Worm (Caenorhabditis elegans) whole organism, L2 larva: ENCODE data around the gene srz-90.

Source experiments
- C34F6.9 ChIP-seq: fragments of 150-350 bp; optimal IDR thresholded peaks from 2 replicates; lab custom pipeline; 2014; ENCODE audit warnings: missing biosample characterization, missing genetic modification characterization
- F13H6.1 ChIP-seq: sonication (generic microtip); optimal IDR thresholded peaks from 2 replicates; lab custom pipeline; 2016; ENCODE audit warnings: missing genetic modification characterization, missing compliant biosample characterization
- R02D3.7 ChIP-seq: fragments of 150-350 bp; optimal IDR thresholded peaks from 2 replicates; lab custom pipeline; 2014; ENCODE audit warnings: missing biosample characterization, missing genetic modification characterization
- Y55F3AM.14 ChIP-seq: fragments of 200-800 bp; sonication (Bioruptor generic); optimal IDR thresholded peaks from 2 replicates; lab custom pipeline; 2018; ENCODE audit warnings: mild to moderate bottlenecking, missing genetic modification characterization, missing compliant biosample characterization
- ZK546.5 ChIP-seq: sonication (generic microtip); optimal IDR thresholded peaks from 2 replicates; lab custom pipeline; 2017; ENCODE audit warnings: missing biosample characterization, missing genetic modification characterization
- alr-1 ChIP-seq: fragments of 150-350 bp; optimal IDR thresholded peaks from 2 replicates; lab custom pipeline; 2014; ENCODE audit warnings: missing biosample characterization, missing genetic modification characterization
- aly-2 ChIP-seq: fragments of 150-350 bp; optimal IDR thresholded peaks from 2 replicates; lab custom pipeline; 2014; ENCODE audit warnings: missing biosample characterization, missing genetic modification characterization
- ama-1 ChIP-seq: fragments of 150-350 bp; optimal IDR thresholded peaks from 2 replicates; lab custom pipeline; 2018; ENCODE audit warnings: inconsistent platforms
- blmp-1 ChIP-seq: sonication (generic microtip); optimal IDR thresholded peaks from 2 replicates; lab custom pipeline; 2017; ENCODE audit warnings: missing genetic modification characterization, mild to moderate bottlenecking, missing compliant biosample characterization, antibody characterized with exemption, moderate library complexity; ENCODE audit not compliant: insufficient read depth
- crh-2 ChIP-seq: sonication (generic microtip); optimal IDR thresholded peaks from 2 replicates; lab custom pipeline; 2017; ENCODE audit warnings: missing biosample characterization, missing genetic modification characterization
- dmd-4 ChIP-seq: sonication (generic microtip); optimal IDR thresholded peaks from 2 replicates; lab custom pipeline; 2017; ENCODE audit warnings: missing biosample characterization, missing genetic modification characterization
- egl-27 ChIP-seq: sonication (generic microtip); optimal IDR thresholded peaks from 3 replicates; lab custom pipeline; 2017; ENCODE audit warnings: missing biosample characterization, missing genetic modification reagents, missing genetic modification characterization
- elt-1 ChIP-seq: fragments of 150-350 bp; optimal IDR thresholded peaks from 2 replicates; lab custom pipeline; 2014; ENCODE audit warnings: missing biosample characterization, missing genetic modification characterization
- elt-3 ChIP-seq: sonication (generic microtip); optimal IDR thresholded peaks from 2 replicates; lab custom pipeline; 2017; ENCODE audit warnings: missing biosample characterization, missing genetic modification characterization
- fos-1 ChIP-seq: fragments of 150-350 bp; optimal IDR thresholded peaks from 2 replicates; lab custom pipeline; 2014; ENCODE audit warnings: missing biosample characterization, missing genetic modification characterization
- gmeb-1 ChIP-seq: fragments of 150-350 bp; optimal IDR thresholded peaks from 2 replicates; lab custom pipeline; 2014; ENCODE audit warnings: missing biosample characterization, missing genetic modification characterization
- lin-11 ChIP-seq: fragments of 150-350 bp; sonication (generic microtip); optimal IDR thresholded peaks from 2 replicates; lab custom pipeline; 2014; ENCODE audit warnings: missing biosample characterization, missing genetic modification characterization, inconsistent platforms, mixed read lengths
- lin-13 ChIP-seq: fragments of 150-350 bp; optimal IDR thresholded peaks from 2 replicates; lab custom pipeline; 2014; ENCODE audit warnings: missing biosample characterization, missing genetic modification reagents, missing genetic modification characterization
- lin-39 ChIP-seq: fragments of 150-350 bp; optimal IDR thresholded peaks from 2 replicates; lab custom pipeline; 2014; ENCODE audit warnings: missing biosample characterization, missing genetic modification reagents, missing genetic modification characterization
- mab-5 ChIP-seq: fragments of 150-350 bp; optimal IDR thresholded peaks from 2 replicates; lab custom pipeline; 2014; ENCODE audit warnings: missing biosample characterization, missing genetic modification characterization
- mbf-1 ChIP-seq: sonication (generic microtip); optimal IDR thresholded peaks from 2 replicates; lab custom pipeline; 2017; ENCODE audit warnings: missing biosample characterization, missing genetic modification characterization
- mdl-1 ChIP-seq, 2 experiments: fragments of 150-350 bp in 1 of 2; sonication (generic microtip) in 1 of 2; optimal IDR thresholded peaks; 2 replicates each; lab custom pipeline; 2017; ENCODE audit warnings: missing biosample characterization in 2 of 2, missing genetic modification characterization in 2 of 2
- nhr-11 ChIP-seq: fragments of 150-350 bp; optimal IDR thresholded peaks from 2 replicates; lab custom pipeline; 2014; ENCODE audit warnings: missing biosample characterization, missing genetic modification characterization
- nhr-12 ChIP-seq: fragments of 150-350 bp; optimal IDR thresholded peaks from 2 replicates; lab custom pipeline; 2014; ENCODE audit warnings: missing biosample characterization, missing genetic modification characterization
- nhr-129 ChIP-seq: fragments of 150-350 bp; optimal IDR thresholded peaks from 2 replicates; lab custom pipeline; 2014; ENCODE audit warnings: missing biosample characterization, missing genetic modification characterization
- nhr-237 ChIP-seq: fragments of 150-350 bp; optimal IDR thresholded peaks from 2 replicates; lab custom pipeline; 2014; ENCODE audit warnings: missing biosample characterization, missing genetic modification characterization
- nhr-25 ChIP-seq: fragments of 150-350 bp; sonication (generic microtip); optimal IDR thresholded peaks from 3 replicates; lab custom pipeline; 2014; ENCODE audit warnings: missing biosample characterization, missing genetic modification characterization
- nhr-6 ChIP-seq: fragments of 150-350 bp; optimal IDR thresholded peaks from 2 replicates; lab custom pipeline; 2014; ENCODE audit warnings: missing biosample characterization, missing genetic modification characterization
- peb-1 ChIP-seq: fragments of 150-350 bp; optimal IDR thresholded peaks from 2 replicates; lab custom pipeline; 2014; ENCODE audit warnings: missing biosample characterization, missing genetic modification characterization
- sem-4 ChIP-seq: fragments of 150-350 bp; optimal IDR thresholded peaks from 2 replicates; lab custom pipeline; 2014; ENCODE audit warnings: missing biosample characterization, missing genetic modification reagents, missing genetic modification characterization
- sma-9 ChIP-seq, 2 experiments: fragments of 150-350 bp in 1 of 2; sonication (generic microtip) in 1 of 2; optimal IDR thresholded peaks; 2 replicates each; lab custom pipeline; 2014 to 2016; ENCODE audit warnings: missing genetic modification characterization in 2 of 2, mild to moderate bottlenecking in 1 of 2, missing biosample characterization in 1 of 2, missing compliant biosample characterization in 1 of 2, missing genetic modification reagents in 1 of 2, moderate library complexity in 1 of 2
- snpc-4 ChIP-seq: fragments of 150-350 bp; optimal IDR thresholded peaks from 2 replicates; lab custom pipeline; 2014; ENCODE audit warnings: missing biosample characterization, missing genetic modification characterization
- unc-55 ChIP-seq: fragments of 150-350 bp; sonication (generic microtip); optimal IDR thresholded peaks from 3 replicates; lab custom pipeline; 2014; ENCODE audit warnings: missing biosample characterization, missing genetic modification reagents, missing genetic modification characterization
- unc-62 ChIP-seq: fragments of 150-350 bp; optimal IDR thresholded peaks from 2 replicates; lab custom pipeline; 2014; ENCODE audit warnings: missing biosample characterization, missing genetic modification reagents, missing genetic modification characterization
- ztf-1 ChIP-seq: fragments of 200-800 bp; sonication (Bioruptor generic); conservative IDR thresholded peaks from 2 replicates; pipeline ENCODE4 v1.3.6; 2022; ENCODE audit warnings: missing genetic modification characterization, missing compliant biosample characterization
- ztf-4 ChIP-seq: fragments of 150-350 bp; optimal IDR thresholded peaks from 2 replicates; lab custom pipeline; 2014; ENCODE audit warnings: missing biosample characterization, missing genetic modification characterization

The srz-90 gene

DNA sequence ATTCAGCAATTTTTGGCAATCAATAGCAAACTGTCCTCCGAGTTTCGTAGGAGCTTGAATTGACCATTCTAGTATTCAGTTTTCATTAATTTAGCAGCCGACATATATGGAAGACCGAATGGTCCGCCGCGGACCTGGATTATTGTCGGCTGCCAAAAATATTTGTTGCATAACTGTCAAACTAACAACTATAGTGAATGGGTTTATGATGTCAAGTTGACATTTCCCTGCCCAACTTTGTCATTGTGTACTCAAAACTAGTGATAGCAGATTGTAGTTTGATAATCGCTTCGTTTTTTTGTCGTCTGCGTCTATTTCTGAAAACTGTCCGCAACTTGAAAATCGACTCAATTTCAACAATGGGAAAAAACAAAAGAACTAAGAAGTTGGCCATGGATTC is 21.5 kb downstream of the srz-90 start, which contains the start of gene fbxa-176:
Gene fbxa-176 (plus strand): TSS at position 314 of the 400 bp plus-strand sequence.
- TF ChIP-seq aly-2 (no peak), fos-1 (tag; lab: Kevin White, UChicago) (peak; percentile 41)

- TF ChIP-seq lin-11 (tag; lab: Kevin White, UChicago) (no peak), egl-27 (no peak), mab-5 (tag; lab: Kevin White, UChicago) (no peak), ZK546.5 (tag; lab: Kevin White, UChicago) (no peak), aly-2 (no peak), R02D3.7 (tag; lab: Kevin White, UChicago) (no peak), mbf-1 (tag; lab: Kevin White, UChicago) (no peak), crh-2 (no peak), ztf-1 (GFP tag; lab: Robert Waterston, UW) (no peak), nhr-6 (no peak)
These were observed 23.6 kb downstream of the srz-90 start for ce11 chrV:17551396-17551795.

DNA sequence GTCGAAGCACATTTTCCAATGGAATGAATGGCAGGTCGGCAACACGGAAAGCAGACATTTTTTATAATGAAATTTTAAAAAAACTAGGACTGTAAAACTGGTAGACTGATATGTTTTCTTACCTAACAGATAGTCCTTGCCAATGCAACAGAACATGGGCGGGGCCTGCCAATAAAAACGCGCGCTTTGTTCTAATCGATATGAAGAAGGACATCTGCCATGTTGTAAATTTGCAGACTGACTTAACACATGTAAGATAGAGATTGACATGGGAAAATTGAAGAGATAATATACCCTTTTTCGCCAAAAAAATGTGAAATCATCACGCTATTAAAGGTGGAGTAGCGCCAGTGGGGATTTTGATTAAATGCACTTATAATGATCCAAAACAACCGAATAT is 24.9 kb downstream of the srz-90 start, which contains the start of gene C38D9.8:
Gene C38D9.8 (minus strand): TSS at position 101 of the 400 bp plus-strand sequence.
- TF ChIP-seq lin-39 (tag; lab: Kevin White, UChicago) = no peak
- no peak for TF ChIP-seq fos-1 (tag; lab: Kevin White, UChicago)
- no peak for TF ChIP-seq egl-27
- no peak for TF ChIP-seq nhr-6
- TF ChIP-seq unc-62 = no peak
- TF ChIP-seq mbf-1 (tag; lab: Kevin White, UChicago) = no peak
- TF ChIP-seq nhr-12 (tag; lab: Kevin White, UChicago) = no peak

DNA sequence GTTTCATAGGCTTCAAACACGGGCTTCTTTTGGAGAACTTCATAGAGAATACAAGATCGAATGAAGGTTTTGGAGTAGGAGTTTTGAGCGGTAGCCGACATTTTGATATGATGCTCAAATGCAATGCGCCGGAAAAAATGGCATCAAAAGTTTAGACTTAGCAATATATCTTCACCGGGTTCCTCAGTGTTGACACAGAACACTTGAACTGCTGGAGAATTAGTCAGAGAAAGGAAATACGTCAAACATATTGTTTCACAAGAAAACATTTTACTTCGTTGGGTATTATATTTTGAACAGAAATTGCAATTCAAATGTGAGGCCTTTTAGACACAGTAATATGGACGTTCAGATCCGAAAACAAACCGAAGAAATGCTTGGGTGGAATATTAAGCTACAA is 30.5 kb downstream of the srz-90 start, which contains the start of gene fbxa-174:
Gene fbxa-174 (minus strand): TSS at position 101 of the 400 bp plus-strand sequence.
- TF ChIP-seq sma-9 (GFP tag; optimal IDR thresholded peaks at IDR 0.05; lab: Kevin White, UChicago) = no peak
- TF ChIP-seq sma-9 (tag; optimal IDR thresholded peaks at IDR 0.05; lab: Kevin White, UChicago) = no peak
- TF ChIP-seq ztf-4 (tag; lab: Kevin White, UChicago) = no peak
- no peak for TF ChIP-seq unc-62
- TF ChIP-seq ztf-1 (GFP tag; lab: Robert Waterston, UW) = no peak
- no peak for TF ChIP-seq ama-1 (lab: Kevin White, UChicago)
- no peak for TF ChIP-seq alr-1 (tag; lab: Kevin White, UChicago)
- TF ChIP-seq nhr-11 (tag; lab: Kevin White, UChicago) = no peak
- TF ChIP-seq nhr-12 (tag; lab: Kevin White, UChicago) = no peak
- no peak for TF ChIP-seq F13H6.1 (tag; lab: Kevin White, UChicago)
- no peak for TF ChIP-seq lin-39 (tag; lab: Kevin White, UChicago)

DNA sequence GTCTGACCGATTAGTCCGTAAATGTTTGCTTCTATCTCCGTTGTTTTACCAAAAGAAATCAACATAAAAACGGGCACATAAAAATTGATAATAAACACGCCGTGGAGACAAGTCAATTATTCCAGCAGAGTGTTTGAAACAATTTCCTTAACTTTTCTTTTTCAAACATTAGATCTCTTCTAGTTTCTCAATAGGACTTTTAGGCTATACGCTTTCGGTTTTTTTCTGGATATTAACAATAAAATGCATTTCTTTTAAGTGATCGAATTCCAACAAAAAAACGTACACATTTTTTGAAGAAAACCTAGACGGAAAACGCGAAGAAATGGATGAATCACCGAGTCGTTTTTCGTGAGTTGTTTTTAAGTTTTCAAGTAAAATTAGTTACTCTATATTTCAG is 31.1 kb downstream of the srz-90 start, which contains the start of gene fbxa-172:
Gene fbxa-172 (plus strand): TSS at position 301 of the 400 bp plus-strand sequence.
- no peak for TF ChIP-seq lin-13
- TF ChIP-seq unc-62 = no peak
- TF ChIP-seq Y55F3AM.14 = no peak
- TF ChIP-seq elt-3 (tag; lab: Kevin White, UChicago) = no peak
- TF ChIP-seq alr-1 (tag; lab: Kevin White, UChicago) = no peak
- TF ChIP-seq nhr-11 (tag; lab: Kevin White, UChicago) = no peak
- no peak for TF ChIP-seq blmp-1 (tag; lab: Kevin White, UChicago)
- no peak for TF ChIP-seq snpc-4 (tag; lab: Kevin White, UChicago)
- TF ChIP-seq gmeb-1 = no peak
- no peak for TF ChIP-seq C34F6.9 (tag; lab: Kevin White, UChicago)
- no peak for TF ChIP-seq peb-1
- no peak for TF ChIP-seq F13H6.1 (tag; lab: Kevin White, UChicago)
- TF ChIP-seq nhr-129 = no peak
- no peak for TF ChIP-seq sem-4 (tag; lab: Kevin White, UChicago)
- TF ChIP-seq aly-2 = no peak
- TF ChIP-seq lin-39 (tag; lab: Kevin White, UChicago) = no peak
- TF ChIP-seq unc-55 (GFP tag; lab: Kevin White, UChicago) = no peak
- TF ChIP-seq nhr-25 (tag; lab: Kevin White, UChicago) = no peak

DNA sequence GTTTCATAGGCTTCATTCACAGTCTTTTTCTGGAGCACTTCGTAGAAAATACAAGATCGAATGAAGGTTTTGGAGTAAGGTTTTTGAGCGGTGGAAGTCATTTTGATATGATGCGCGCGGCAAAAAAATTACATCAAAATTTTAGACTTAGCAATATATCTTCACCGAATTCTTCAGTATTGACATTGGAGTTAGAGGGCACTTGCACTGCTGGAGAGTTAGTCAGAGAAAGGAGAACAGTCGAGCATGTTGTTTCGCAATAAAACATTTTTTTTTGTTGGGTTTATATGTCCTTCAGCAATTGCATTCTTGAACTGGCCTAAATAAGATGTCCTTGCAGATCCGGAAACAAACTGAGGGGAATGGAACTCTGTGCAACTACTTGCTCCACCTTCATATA is 38.1 kb downstream of the srz-90 start, which contains the start of gene fbxa-171:
Gene fbxa-171 (minus strand): TSS at position 101 of the 400 bp plus-strand sequence.
- TF ChIP-seq F13H6.1 (tag; lab: Kevin White, UChicago) (no peak), aly-2 (no peak), dmd-4 (tag; lab: Kevin White, UChicago) (no peak), ztf-4 (tag; lab: Kevin White, UChicago) (no peak), elt-3 (tag; lab: Kevin White, UChicago) (no peak), lin-11 (tag; lab: Kevin White, UChicago) (no peak), sma-9 (GFP tag; optimal IDR thresholded peaks at IDR 0.05; lab: Kevin White, UChicago) (no peak), sma-9 (tag; optimal IDR thresholded peaks at IDR 0.05; lab: Kevin White, UChicago) (no peak), lin-39 (tag; lab: Kevin White, UChicago) (no peak), nhr-237 (tag; lab: Kevin White, UChicago) (no peak), mdl-1 (tag; optimal IDR thresholded peaks at IDR 0.05; lab: Kevin White, UChicago) (no peak), elt-1 (tag; lab: Kevin White, UChicago) (no peak), mbf-1 (tag; lab: Kevin White, UChicago) (no peak)
